Fruit fly (Drosophila melanogaster) whole organism, adult: ENCODE data around the gene Pgk.

Experiments
- CG12768 ChIP-seq: fragments of 200-800 bp; sonication (Bioruptor generic); optimal IDR thresholded peaks from 2 replicates; lab custom pipeline; 2017; ENCODE audit warnings: missing biosample characterization, missing genetic modification characterization, mild to moderate bottlenecking, moderate library complexity, missing genetic modification reagents
- CG7101 ChIP-seq: fragments of 200-800 bp; sonication (Bioruptor generic); optimal IDR thresholded peaks from 2 replicates; lab custom pipeline; 2018; ENCODE audit warnings: missing biosample characterization, mild to moderate bottlenecking, missing genetic modification characterization, moderate library complexity
- Hr96 ChIP-seq: fragments of 200-800 bp; sonication (Bioruptor generic); optimal IDR thresholded peaks from 2 replicates; lab custom pipeline; 2016; ENCODE audit warnings: missing biosample characterization, missing genetic modification characterization
- bab1 ChIP-seq: fragments of 200-800 bp; sonication (Bioruptor generic); optimal IDR thresholded peaks from 3 replicates; lab custom pipeline; 2019; ENCODE audit warnings: missing biosample characterization, mild to moderate bottlenecking, missing genetic modification characterization, moderate library complexity
- ovo ChIP-seq: fragments of 200-800 bp; sonication (Bioruptor generic); optimal IDR thresholded peaks from 2 replicates; lab custom pipeline; 2016; ENCODE audit warnings: missing biosample characterization, missing genetic modification characterization
- pad ChIP-seq: fragments of 200-800 bp; sonication (Bioruptor generic); optimal IDR thresholded peaks from 3 replicates; lab custom pipeline; 2017; ENCODE audit warnings: missing biosample characterization, missing genetic modification characterization, mild to moderate bottlenecking, moderate library complexity, missing genetic modification reagents

dm6 chr2L:2760288-2760687 is 7.4 kb upstream of the Pgk start:
- TF ChIP-seq ovo (GFP tag; lab: Kevin White, UChicago), result no peak
- no peak for TF ChIP-seq Hr96 (GFP tag; lab: Kevin White, UChicago)
- no peak for TF ChIP-seq CG7101 (tag; lab: Kevin White, UChicago)
- TF ChIP-seq pad (GFP tag; lab: Kevin White, UChicago), result no peak
- no peak for TF ChIP-seq CG12768
- no peak for TF ChIP-seq bab1
